Fruit fly (Drosophila melanogaster) whole organism, embryonic: Measurements from ENCODE around the gene CG7069.

ENCODE experiments used
- ATbp ChIP-seq: fragments of 200-800 bp; sonication (Bioruptor generic); optimal IDR thresholded peaks from 2 replicates; lab custom pipeline; 2017; ENCODE audit warnings: missing biosample characterization, mild to moderate bottlenecking, missing genetic modification characterization, missing genetic modification reagents
- Atf3 ChIP-seq: fragments of 200-800 bp; sonication (Bioruptor generic); optimal IDR thresholded peaks from 3 replicates; lab custom pipeline; 2016; ENCODE audit warnings: missing biosample characterization, missing genetic modification characterization
- Bdp1 ChIP-seq: fragments of 200-800 bp; sonication (Bioruptor generic); optimal IDR thresholded peaks from 3 replicates; lab custom pipeline; 2016; ENCODE audit warnings: missing biosample characterization, missing genetic modification characterization
- Bteb2 ChIP-seq: fragments of 200-800 bp; sonication (Bioruptor generic); optimal IDR thresholded peaks from 2 replicates; lab custom pipeline; 2016; ENCODE audit warnings: missing biosample characterization, missing genetic modification characterization
- CG10267 ChIP-seq: fragments of 200-800 bp; sonication (Bioruptor generic); optimal IDR thresholded peaks from 2 replicates; lab custom pipeline; 2018; ENCODE audit warnings: missing biosample characterization, mild to moderate bottlenecking, missing genetic modification characterization, moderate library complexity
- CG10462 ChIP-seq: fragments of 200-800 bp; sonication (Bioruptor generic); optimal IDR thresholded peaks from 2 replicates; lab custom pipeline; 2016; ENCODE audit warnings: missing biosample characterization, missing genetic modification characterization
- CG10979 ChIP-seq: fragments of 200-800 bp; sonication (Bioruptor generic); optimal IDR thresholded peaks from 2 replicates; lab custom pipeline; 2018; ENCODE audit warnings: missing biosample characterization, mild to moderate bottlenecking, missing genetic modification characterization, moderate library complexity
- CG11560 ChIP-seq: fragments of 200-800 bp; sonication (Bioruptor generic); IDR thresholded peaks from 3 replicates; pipeline ENCODE4 v1.3.6; 2022; ENCODE audit warnings: missing biosample characterization, missing genetic modification characterization
- CG12659 ChIP-seq: fragments of 200-800 bp; sonication (Bioruptor generic); optimal IDR thresholded peaks from 3 replicates; lab custom pipeline; 2017; ENCODE audit warnings: mild to moderate bottlenecking, missing biosample characterization, missing genetic modification reagents, missing genetic modification characterization
- CG13287 ChIP-seq: fragments of 200-800 bp; sonication (Bioruptor generic); IDR thresholded peaks from 2 replicates; pipeline ENCODE4 v1.3.6; 2022; ENCODE audit warnings: missing biosample characterization, missing genetic modification characterization; ENCODE audit not compliant: partially characterized antibody
- CG14667 ChIP-seq: fragments of 200-800 bp; sonication (Bioruptor generic); IDR thresholded peaks from 2 replicates; pipeline ENCODE4 v1.3.6; 2022; ENCODE audit warnings: missing biosample characterization, missing genetic modification characterization
- CG15073 ChIP-seq: fragments of 200-800 bp; sonication (Bioruptor generic); optimal IDR thresholded peaks from 2 replicates; lab custom pipeline; 2016; ENCODE audit warnings: missing biosample characterization, missing genetic modification characterization
- CG17361 ChIP-seq: fragments of 200-800 bp; sonication (Bioruptor generic); IDR thresholded peaks from 3 replicates; pipeline ENCODE4 v1.3.6; 2022; ENCODE audit warnings: missing biosample characterization, missing genetic modification characterization
- CG18262 ChIP-seq: fragments of 200-800 bp; optimal IDR thresholded peaks from 3 replicates; lab custom pipeline; 2019; ENCODE audit warnings: missing biosample characterization, mild to moderate bottlenecking, missing genetic modification characterization, moderate library complexity
- CG3065 ChIP-seq: fragments of 200-800 bp; sonication (Bioruptor generic); optimal IDR thresholded peaks from 2 replicates; lab custom pipeline; 2016; ENCODE audit warnings: missing biosample characterization, missing genetic modification characterization
- CG32532 ChIP-seq: fragments of 200-800 bp; sonication (Bioruptor generic); IDR thresholded peaks from 2 replicates; pipeline ENCODE4 v1.3.6; 2022; ENCODE audit warnings: missing biosample characterization, missing genetic modification characterization
- CG33557 ChIP-seq: fragments of 200-800 bp; sonication (Bioruptor generic); optimal IDR thresholded peaks from 2 replicates; lab custom pipeline; 2019; ENCODE audit warnings: missing biosample characterization, mild to moderate bottlenecking, missing genetic modification characterization, moderate library complexity
- CG34422 ChIP-seq: fragments of 200-800 bp; sonication (Bioruptor generic); IDR thresholded peaks from 3 replicates; pipeline ENCODE4 v1.3.6; 2022; ENCODE audit warnings: missing biosample characterization, missing genetic modification characterization
- CG3838 ChIP-seq: fragments of 200-800 bp; sonication (Bioruptor generic); optimal IDR thresholded peaks from 3 replicates; lab custom pipeline; 2016; ENCODE audit warnings: missing biosample characterization, missing genetic modification characterization
- CG4282 ChIP-seq: fragments of 200-800 bp; sonication (Bioruptor generic); optimal IDR thresholded peaks from 2 replicates; lab custom pipeline; 2016; ENCODE audit warnings: missing biosample characterization, missing genetic modification characterization
- CG6683 ChIP-seq: fragments of 200-800 bp; sonication (Bioruptor generic); optimal IDR thresholded peaks from 2 replicates; lab custom pipeline; 2017; ENCODE audit warnings: missing biosample characterization, mild to moderate bottlenecking, missing genetic modification characterization, missing genetic modification reagents
- CG6765 ChIP-seq: fragments of 200-800 bp; sonication (Bioruptor generic); optimal IDR thresholded peaks from 3 replicates; lab custom pipeline; 2017; ENCODE audit warnings: missing biosample characterization, mild to moderate bottlenecking, missing genetic modification characterization
- CG7556 ChIP-seq: fragments of 200-800 bp; sonication (Bioruptor generic); optimal IDR thresholded peaks from 2 replicates; lab custom pipeline; 2017; ENCODE audit warnings: missing biosample characterization, mild to moderate bottlenecking, missing genetic modification characterization
- CG8359 ChIP-seq: fragments of 200-800 bp; sonication (Bioruptor generic); optimal IDR thresholded peaks from 2 replicates; lab custom pipeline; 2017; ENCODE audit warnings: missing biosample characterization, mild to moderate bottlenecking, missing genetic modification characterization, borderline replicate concordance
- CG9215 ChIP-seq: fragments of 200-800 bp; sonication (Bioruptor generic); IDR thresholded peaks from 2 replicates; pipeline ENCODE4 v1.3.6; 2022; ENCODE audit warnings: missing biosample characterization, missing genetic modification characterization
- CG9437 ChIP-seq: fragments of 200-800 bp; sonication (Bioruptor generic); optimal IDR thresholded peaks from 2 replicates; lab custom pipeline; 2018; ENCODE audit warnings: missing biosample characterization, mild to moderate bottlenecking, missing genetic modification characterization
- CG9817 ChIP-seq: fragments of 200-800 bp; sonication (Bioruptor generic); optimal IDR thresholded peaks from 2 replicates; lab custom pipeline; 2018; ENCODE audit warnings: missing biosample characterization, mild to moderate bottlenecking, missing genetic modification characterization, moderate library complexity
- CHES-1-like ChIP-seq: fragments of 200-800 bp; sonication (Bioruptor generic); optimal IDR thresholded peaks from 2 replicates; lab custom pipeline; 2016; ENCODE audit warnings: missing biosample characterization, missing genetic modification characterization
- CTCF ChIP-seq: fragments of 200-800 bp; sonication (Bioruptor generic); optimal IDR thresholded peaks from 2 replicates; lab custom pipeline; 2017; ENCODE audit warnings: missing biosample characterization, mild to moderate bottlenecking, missing genetic modification characterization, moderate library complexity
- Fer1 ChIP-seq: fragments of 200-800 bp; sonication (Bioruptor generic); optimal IDR thresholded peaks from 2 replicates; lab custom pipeline; 2017; ENCODE audit warnings: missing biosample characterization, mild to moderate bottlenecking, missing genetic modification characterization
- Hmr ChIP-seq: fragments of 200-800 bp; sonication (Bioruptor generic); optimal IDR thresholded peaks from 3 replicates; lab custom pipeline; 2017; ENCODE audit warnings: mild to moderate bottlenecking, missing biosample characterization, missing genetic modification reagents, missing genetic modification characterization
- NfI ChIP-seq: fragments of 200-800 bp; sonication (Bioruptor generic); optimal IDR thresholded peaks from 3 replicates; lab custom pipeline; 2018; ENCODE audit warnings: missing biosample characterization, mild to moderate bottlenecking, missing genetic modification characterization, moderate library complexity
- Opbp ChIP-seq: fragments of 200-800 bp; sonication (Bioruptor generic); IDR thresholded peaks from 3 replicates; pipeline ENCODE4 v1.3.6; 2022; ENCODE audit warnings: missing biosample characterization, missing genetic modification characterization; ENCODE audit not compliant: partially characterized antibody
- Spps ChIP-seq: fragments of 200-800 bp; sonication (Bioruptor generic); optimal IDR thresholded peaks from 2 replicates; lab custom pipeline; 2018; ENCODE audit warnings: missing biosample characterization, mild to moderate bottlenecking, missing genetic modification characterization
- Xrp1 ChIP-seq: fragments of 200-800 bp; sonication (Bioruptor generic); IDR thresholded peaks from 2 replicates; pipeline ENCODE4 v1.3.6; 2022; ENCODE audit warnings: missing biosample characterization, missing genetic modification characterization
- al ChIP-seq: fragments of 200-800 bp; sonication (Bioruptor generic); IDR thresholded peaks from 2 replicates; pipeline ENCODE4 v1.3.6; 2022; ENCODE audit warnings: missing biosample characterization, missing genetic modification characterization
- chm ChIP-seq: fragments of 200-800 bp; sonication (Bioruptor generic); IDR thresholded peaks from 2 replicates; pipeline ENCODE4 v1.3.6; 2022; ENCODE audit warnings: missing biosample characterization, missing genetic modification characterization
- ci ChIP-seq: fragments of 200-800 bp; sonication (Bioruptor generic); IDR thresholded peaks from 3 replicates; pipeline ENCODE4 v1.3.6; 2022; ENCODE audit warnings: missing biosample characterization, missing genetic modification characterization
- crc ChIP-seq: fragments of 200-800 bp; sonication (Bioruptor generic); optimal IDR thresholded peaks from 2 replicates; lab custom pipeline; 2016; ENCODE audit warnings: missing biosample characterization, missing genetic modification characterization
- croc ChIP-seq: fragments of 200-800 bp; sonication (Bioruptor generic); conservative IDR thresholded peaks from 3 replicates; pipeline ENCODE4 v1.3.6; 2022; ENCODE audit warnings: missing biosample characterization, missing genetic modification characterization
- fd102C ChIP-seq: fragments of 200-800 bp; sonication (Bioruptor generic); optimal IDR thresholded peaks from 2 replicates; lab custom pipeline; 2018; ENCODE audit warnings: missing biosample characterization, mild to moderate bottlenecking, missing genetic modification characterization, moderate library complexity
- klu ChIP-seq: fragments of 200-800 bp; sonication (Bioruptor generic); IDR thresholded peaks from 2 replicates; pipeline ENCODE4 v1.3.6; 2022; ENCODE audit warnings: missing biosample characterization, missing genetic modification characterization
- mld ChIP-seq: fragments of 200-800 bp; sonication (Bioruptor generic); IDR thresholded peaks from 3 replicates; pipeline ENCODE4 v1.3.6; 2022; ENCODE audit warnings: missing biosample characterization, missing genetic modification characterization; ENCODE audit not compliant: partially characterized antibody
- oc ChIP-seq: fragments of 200-800 bp; sonication (Bioruptor generic); optimal IDR thresholded peaks from 2 replicates; lab custom pipeline; 2018; ENCODE audit warnings: missing biosample characterization, mild to moderate bottlenecking, missing genetic modification characterization, moderate library complexity
- pfk ChIP-seq: fragments of 200-800 bp; sonication (Bioruptor generic); optimal IDR thresholded peaks from 2 replicates; lab custom pipeline; 2018; ENCODE audit warnings: missing biosample characterization, mild to moderate bottlenecking, missing genetic modification characterization, moderate library complexity
- pum ChIP-seq: fragments of 200-800 bp; sonication (Bioruptor generic); optimal IDR thresholded peaks from 2 replicates; lab custom pipeline; 2016; ENCODE audit warnings: missing biosample characterization, missing genetic modification characterization
- pzg ChIP-seq: fragments of 200-800 bp; sonication (Bioruptor generic); optimal IDR thresholded peaks from 3 replicates; lab custom pipeline; 2018; ENCODE audit warnings: missing biosample characterization, mild to moderate bottlenecking, missing genetic modification characterization, moderate library complexity
- sisA ChIP-seq: fragments of 200-800 bp; sonication (Bioruptor generic); IDR thresholded peaks from 2 replicates; pipeline ENCODE4 v1.3.6; 2022; ENCODE audit warnings: missing biosample characterization, missing genetic modification characterization
- slp2 ChIP-seq: fragments of 200-800 bp; sonication (Bioruptor generic); optimal IDR thresholded peaks from 2 replicates; lab custom pipeline; 2016; ENCODE audit warnings: missing biosample characterization, missing genetic modification characterization
- sr ChIP-seq: fragments of 200-800 bp; sonication (Bioruptor generic); IDR thresholded peaks from 3 replicates; pipeline ENCODE4 v1.3.6; 2022; ENCODE audit warnings: missing biosample characterization, missing genetic modification characterization
- tna ChIP-seq: fragments of 200-800 bp; sonication (Bioruptor generic); IDR thresholded peaks from 2 replicates; pipeline ENCODE4 v1.3.6; 2022; ENCODE audit warnings: missing biosample characterization, missing genetic modification characterization; ENCODE audit not compliant: partially characterized antibody
- zfh1 ChIP-seq: fragments of 200-800 bp; sonication (Bioruptor generic); IDR thresholded peaks from 3 replicates; pipeline ENCODE4 v1.3.6; 2022; ENCODE audit warnings: missing biosample characterization, missing genetic modification characterization

Gene CG7069

dm6 chr3R:22420911-22421310, 48.3 kb downstream of the CG7069 start, which contains the start of the genes Nop56 and mats (continued):
- no peak for TF ChIP-seq CG10979 (tag; lab: Kevin White, UChicago)
- TF ChIP-seq CG3838 (GFP tag; lab: Kevin White, UChicago): no peak
- TF ChIP-seq pzg: peak; percentile 96
- TF ChIP-seq Hmr (GFP tag; lab: Kevin White, UChicago): no peak
- no peak for TF ChIP-seq pum (GFP tag; lab: Kevin White, UChicago)
- TF ChIP-seq sr (GFP tag; lab: Robert Waterston, UW): no peak
- TF ChIP-seq Xrp1 (GFP tag; lab: Robert Waterston, UW): no peak
- TF ChIP-seq CG9817 (tag; lab: Kevin White, UChicago): no peak
- TF ChIP-seq CG14667 (GFP tag; lab: Robert Waterston, UW): no peak
- TF ChIP-seq CG10267: peak; percentile 62
- TF ChIP-seq Bdp1 (GFP tag; lab: Kevin White, UChicago): no peak
- peak; percentile 43; the same call in 2 of the 3 replicates for TF ChIP-seq ci (GFP tag; lab: Robert Waterston, UW)
- no peak for TF ChIP-seq pfk (GFP tag; lab: Kevin White, UChicago)
- TF ChIP-seq Fer1 (GFP tag; lab: Kevin White, UChicago): peak; percentile 24
- TF ChIP-seq CG9215 (GFP tag; lab: Robert Waterston, UW): no peak
- TF ChIP-seq CG4282 (GFP tag; lab: Kevin White, UChicago): no peak
- TF ChIP-seq CG18262 (tag; lab: Kevin White, UChicago): no peak
- TF ChIP-seq CG9437 (GFP tag; lab: Kevin White, UChicago): no peak
- no peak for TF ChIP-seq CG32532
- no peak for TF ChIP-seq CG15073
- TF ChIP-seq NfI (GFP tag; lab: Kevin White, UChicago): peak; percentile 21
- TF ChIP-seq crc: no peak
- TF ChIP-seq CG6683 (GFP tag; lab: Kevin White, UChicago): no peak
- peak; percentile 81; the same call in 2 of the 3 replicates for TF ChIP-seq CG34422 (GFP tag; lab: Robert Waterston, UW)
- TF ChIP-seq CG3065: no peak
- TF ChIP-seq CG17361: no peak
- no peak for TF ChIP-seq CG7556 (GFP tag; lab: Kevin White, UChicago)
- TF ChIP-seq CG6765 (GFP tag; lab: Kevin White, UChicago): no peak
- peak; percentile 29; the same call in 1 of the 3 replicates for TF ChIP-seq Opbp (GFP tag; lab: Robert Waterston, UW)
- no peak for TF ChIP-seq Atf3
- TF ChIP-seq ATbp (GFP tag; lab: Kevin White, UChicago): no peak
- no peak for TF ChIP-seq zfh1 (GFP tag; lab: Robert Waterston, UW)
- TF ChIP-seq tna (GFP tag; lab: Robert Waterston, UW): no peak
- no peak for TF ChIP-seq Bteb2 (GFP tag; lab: Kevin White, UChicago)
- peak; percentile 72 for TF ChIP-seq CG12659 (GFP tag; lab: Kevin White, UChicago)
- TF ChIP-seq Spps: no peak
- no peak for TF ChIP-seq sisA (GFP tag; lab: Robert Waterston, UW)
- TF ChIP-seq al (GFP tag; lab: Robert Waterston, UW): no peak
- no peak for TF ChIP-seq mld (GFP tag; lab: Robert Waterston, UW)
- TF ChIP-seq slp2 (GFP tag; lab: Kevin White, UChicago): no peak
- TF ChIP-seq CHES-1-like (GFP tag; lab: Kevin White, UChicago): no peak
- TF ChIP-seq CG10462 (GFP tag; lab: Kevin White, UChicago): no peak
- TF ChIP-seq klu (GFP tag; lab: Robert Waterston, UW): no peak
- peak; percentile 13 for TF ChIP-seq CTCF
- no peak for TF ChIP-seq oc (tag; lab: Kevin White, UChicago)
- TF ChIP-seq CG11560 (tag; lab: Robert Waterston, UW): no peak
- TF ChIP-seq fd102C (GFP tag; lab: Kevin White, UChicago): no peak
- peak; percentile 57; the same call in 1 of the 2 replicates for TF ChIP-seq CG13287
- TF ChIP-seq CG8359: no peak
- TF ChIP-seq chm: no peak
- TF ChIP-seq croc (GFP tag; lab: Robert Waterston, UW): no peak
- TF ChIP-seq CG33557 (GFP tag; lab: Kevin White, UChicago): no peak
